Comparison of ENCODE assay signal across 5 worm cellular contexts in the genomic region with DNA sequence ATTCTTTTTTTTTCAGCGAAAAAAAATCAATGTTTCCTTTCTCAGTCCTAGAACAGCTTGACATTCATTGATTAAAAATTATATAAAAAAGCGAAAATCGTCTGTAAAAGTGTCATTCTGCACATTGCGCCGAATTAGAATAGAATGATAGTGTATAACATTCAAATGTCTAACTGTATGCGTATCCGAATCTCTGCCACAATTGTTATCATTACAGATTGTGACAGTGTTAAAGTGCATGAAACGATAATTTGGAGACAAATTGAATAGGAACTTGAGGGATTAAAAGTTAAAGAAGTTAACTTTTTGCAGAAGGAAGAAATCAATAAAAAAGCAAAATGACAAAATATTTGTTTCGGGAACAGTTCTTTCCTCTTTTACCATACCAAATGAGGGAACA.
TF ChIP-seq lines count a peak whose summit lies in the region.

No protein-coding gene starts in this region.

TF ChIP-seq in whole organism, L2 larva, 48 proteins besides CTCF, POLR2A, EP300 and RAD21:
- TF ChIP-seq skn-1 (tag; optimal IDR thresholded peaks at IDR 0.05; lab: Kevin White, UChicago) (no peak), crh-2 (tag; optimal IDR thresholded peaks at IDR 0.05; lab: Kevin White, UChicago) (no peak), sma-9 (GFP tag; optimal IDR thresholded peaks at IDR 0.05; lab: Kevin White, UChicago) (peak; percentile 31), sma-9 (tag; optimal IDR thresholded peaks at IDR 0.05; lab: Kevin White, UChicago) (no peak), lsy-2 (tag; optimal IDR thresholded peaks at IDR 0.05; lab: Kevin White, UChicago) (no peak), ztf-4 (tag; optimal IDR thresholded peaks at IDR 0.05; lab: Kevin White, UChicago) (no peak), fos-1 (tag; optimal IDR thresholded peaks at IDR 0.05; lab: Kevin White, UChicago) (peak; percentile 72)
TF ChIP-seq in whole organism, L2 larva: peak in this region for 2.

TF ChIP-seq in whole organism, L3 larva, 47 proteins besides CTCF, POLR2A, EP300 and RAD21:
- TF ChIP-seq nhr-25 (tag; optimal IDR thresholded peaks at IDR 0.05; lab: Kevin White, UChicago) (no peak), elt-2 (tag; optimal IDR thresholded peaks at IDR 0.05; lab: Kevin White, UChicago) (peak; percentile 64), pqm-1 (tag; optimal IDR thresholded peaks at IDR 0.05; lab: Kevin White, UChicago) (peak; percentile 6)

TF ChIP-seq in whole organism, L4 larva, 104 proteins besides CTCF, POLR2A, EP300 and RAD21:
- peak; percentile 78 for TF ChIP-seq dmd-6 (GFP tag; IDR thresholded peaks at IDR 0.05; lab: Robert Waterston, UW)
- TF ChIP-seq php-3 (GFP tag; IDR thresholded peaks at IDR 0.05; lab: Robert Waterston, UW): peak; percentile 55; the same call in 1 of the 2 replicates
- peak; percentile 85 for TF ChIP-seq pqm-1 (tag; optimal IDR thresholded peaks at IDR 0.05; lab: Kevin White, UChicago)
- no peak for TF ChIP-seq madf-9 (GFP tag; conservative IDR thresholded peaks at IDR 0.05; lab: Robert Waterston, UW)
- no peak for TF ChIP-seq mxl-2 (GFP tag; conservative IDR thresholded peaks at IDR 0.05; lab: Robert Waterston, UW)
- no peak for TF ChIP-seq lin-39 (tag; optimal IDR thresholded peaks at IDR 0.05; lab: Kevin White, UChicago)
- TF ChIP-seq daf-16 (GFP tag; optimal IDR thresholded peaks at IDR 0.05; lab: Kevin White, UChicago): no peak
- TF ChIP-seq daf-16 (tag; optimal IDR thresholded peaks at IDR 0.05; lab: Kevin White, UChicago): peak; percentile 2
- TF ChIP-seq hlh-11 (tag; optimal IDR thresholded peaks at IDR 0.05; lab: Kevin White, UChicago): peak; percentile 24
- TF ChIP-seq nhr-28 (tag; optimal IDR thresholded peaks at IDR 0.05; lab: Kevin White, UChicago): peak; percentile 33
TF ChIP-seq in whole organism, L4 larva: peak in this region for 6.

TF ChIP-seq in whole organism, late embryonic, 69 proteins besides CTCF, POLR2A, EP300 and RAD21:
- TF ChIP-seq elt-2 (tag; optimal IDR thresholded peaks at IDR 0.05; lab: Kevin White, UChicago) (peak; percentile 52), tbx-2 (tag; optimal IDR thresholded peaks at IDR 0.05; lab: Kevin White, UChicago) (no peak), sox-2 (GFP tag; IDR thresholded peaks at IDR 0.05; lab: Robert Waterston, UW) (no peak), ceh-45 (GFP tag; IDR thresholded peaks at IDR 0.05; lab: Robert Waterston, UW) (no peak), ceh-18 (tag; optimal IDR thresholded peaks at IDR 0.05; lab: Kevin White, UChicago) (no peak), pqm-1 (tag; optimal IDR thresholded peaks at IDR 0.05; lab: Kevin White, UChicago) (no peak), ahr-1 (tag; optimal IDR thresholded peaks at IDR 0.05; lab: Kevin White, UChicago) (no peak)
TF ChIP-seq in whole organism, late embryonic: peak in this region for 1.

TF ChIP-seq in whole organism, young adult, 124 proteins besides CTCF, POLR2A, EP300 and RAD21:
- TF ChIP-seq nhr-80 (tag; optimal IDR thresholded peaks at IDR 0.05; lab: Kevin White, UChicago) (peak; percentile 72), ceh-100 (GFP tag; IDR thresholded peaks at IDR 0.05; lab: Robert Waterston, UW) (no peak)
